Worm (Caenorhabditis elegans) whole organism, L2 larva: ENCODE results near the gene drd-10.
"Not testable (repeated sequence)": the region's sequence is repeated elsewhere in the genome, so short reads cannot be mapped to it uniquely, and the experiment has no call there.

Experiments
- C34F6.9 ChIP-seq: fragments of 150-350 bp; optimal IDR thresholded peaks from 2 replicates; lab custom pipeline; 2014; ENCODE audit warnings: missing biosample characterization, missing genetic modification characterization
- F13H6.1 ChIP-seq: sonication (generic microtip); optimal IDR thresholded peaks from 2 replicates; lab custom pipeline; 2016; ENCODE audit warnings: missing genetic modification characterization, missing compliant biosample characterization
- R02D3.7 ChIP-seq: fragments of 150-350 bp; optimal IDR thresholded peaks from 2 replicates; lab custom pipeline; 2014; ENCODE audit warnings: missing biosample characterization, missing genetic modification characterization
- Y55F3AM.14 ChIP-seq: fragments of 200-800 bp; sonication (Bioruptor generic); optimal IDR thresholded peaks from 2 replicates; lab custom pipeline; 2018; ENCODE audit warnings: mild to moderate bottlenecking, missing genetic modification characterization, missing compliant biosample characterization
- alr-1 ChIP-seq: fragments of 150-350 bp; optimal IDR thresholded peaks from 2 replicates; lab custom pipeline; 2014; ENCODE audit warnings: missing biosample characterization, missing genetic modification characterization
- aly-2 ChIP-seq: fragments of 150-350 bp; optimal IDR thresholded peaks from 2 replicates; lab custom pipeline; 2014; ENCODE audit warnings: missing biosample characterization, missing genetic modification characterization
- blmp-1 ChIP-seq: sonication (generic microtip); optimal IDR thresholded peaks from 2 replicates; lab custom pipeline; 2017; ENCODE audit warnings: missing genetic modification characterization, mild to moderate bottlenecking, missing compliant biosample characterization, antibody characterized with exemption, moderate library complexity; ENCODE audit not compliant: insufficient read depth
- crh-2 ChIP-seq: sonication (generic microtip); optimal IDR thresholded peaks from 2 replicates; lab custom pipeline; 2017; ENCODE audit warnings: missing biosample characterization, missing genetic modification characterization
- dmd-4 ChIP-seq: sonication (generic microtip); optimal IDR thresholded peaks from 2 replicates; lab custom pipeline; 2017; ENCODE audit warnings: missing biosample characterization, missing genetic modification characterization
- elt-1 ChIP-seq: fragments of 150-350 bp; optimal IDR thresholded peaks from 2 replicates; lab custom pipeline; 2014; ENCODE audit warnings: missing biosample characterization, missing genetic modification characterization
- gmeb-1 ChIP-seq: fragments of 150-350 bp; optimal IDR thresholded peaks from 2 replicates; lab custom pipeline; 2014; ENCODE audit warnings: missing biosample characterization, missing genetic modification characterization
- lin-13 ChIP-seq: fragments of 150-350 bp; optimal IDR thresholded peaks from 2 replicates; lab custom pipeline; 2014; ENCODE audit warnings: missing biosample characterization, missing genetic modification reagents, missing genetic modification characterization
- lin-39 ChIP-seq: fragments of 150-350 bp; optimal IDR thresholded peaks from 2 replicates; lab custom pipeline; 2014; ENCODE audit warnings: missing biosample characterization, missing genetic modification reagents, missing genetic modification characterization
- lsy-2 ChIP-seq, 2 experiments: fragments of 150-350 bp in 1 of 2; sonication (generic microtip) in 1 of 2; optimal IDR thresholded peaks; 2 replicates each; lab custom pipeline; 2014 to 2017; ENCODE audit warnings: missing biosample characterization in 2 of 2, missing genetic modification characterization in 2 of 2
- mab-5 ChIP-seq: fragments of 150-350 bp; optimal IDR thresholded peaks from 2 replicates; lab custom pipeline; 2014; ENCODE audit warnings: missing biosample characterization, missing genetic modification characterization
- mbf-1 ChIP-seq: sonication (generic microtip); optimal IDR thresholded peaks from 2 replicates; lab custom pipeline; 2017; ENCODE audit warnings: missing biosample characterization, missing genetic modification characterization
- mdl-1 ChIP-seq, 2 experiments: fragments of 150-350 bp in 1 of 2; sonication (generic microtip) in 1 of 2; optimal IDR thresholded peaks; 2 replicates each; lab custom pipeline; 2017; ENCODE audit warnings: missing biosample characterization in 2 of 2, missing genetic modification characterization in 2 of 2
- nhr-10 ChIP-seq: sonication (generic microtip); optimal IDR thresholded peaks from 2 replicates; lab custom pipeline; 2017; ENCODE audit warnings: missing biosample characterization, missing genetic modification characterization
- nhr-12 ChIP-seq: fragments of 150-350 bp; optimal IDR thresholded peaks from 2 replicates; lab custom pipeline; 2014; ENCODE audit warnings: missing biosample characterization, missing genetic modification characterization
- nhr-129 ChIP-seq: fragments of 150-350 bp; optimal IDR thresholded peaks from 2 replicates; lab custom pipeline; 2014; ENCODE audit warnings: missing biosample characterization, missing genetic modification characterization
- nhr-23 ChIP-seq: fragments of 150-350 bp; optimal IDR thresholded peaks from 2 replicates; lab custom pipeline; 2014; ENCODE audit warnings: missing biosample characterization, missing genetic modification reagents, missing genetic modification characterization
- nhr-25 ChIP-seq: fragments of 150-350 bp; sonication (generic microtip); optimal IDR thresholded peaks from 3 replicates; lab custom pipeline; 2014; ENCODE audit warnings: missing biosample characterization, missing genetic modification characterization
- nhr-77 ChIP-seq: fragments of 150-350 bp; optimal IDR thresholded peaks from 2 replicates; lab custom pipeline; 2014; ENCODE audit warnings: missing biosample characterization, missing genetic modification characterization
- skn-1 ChIP-seq: sonication (generic microtip); optimal IDR thresholded peaks from 2 replicates; lab custom pipeline; 2017; ENCODE audit warnings: missing biosample characterization, missing genetic modification characterization
- snpc-4 ChIP-seq: fragments of 150-350 bp; optimal IDR thresholded peaks from 2 replicates; lab custom pipeline; 2014; ENCODE audit warnings: missing biosample characterization, missing genetic modification characterization
- unc-39 ChIP-seq: fragments of 150-350 bp; optimal IDR thresholded peaks from 2 replicates; lab custom pipeline; 2014; ENCODE audit warnings: missing biosample characterization, missing genetic modification characterization
- zag-1 ChIP-seq: fragments of 150-350 bp; optimal IDR thresholded peaks from 2 replicates; lab custom pipeline; 2014; ENCODE audit warnings: missing biosample characterization, missing genetic modification characterization
- ztf-11 ChIP-seq: sonication (generic microtip); optimal IDR thresholded peaks from 2 replicates; lab custom pipeline; 2017; ENCODE audit warnings: missing biosample characterization, missing genetic modification characterization

Gene drd-10

DNA sequence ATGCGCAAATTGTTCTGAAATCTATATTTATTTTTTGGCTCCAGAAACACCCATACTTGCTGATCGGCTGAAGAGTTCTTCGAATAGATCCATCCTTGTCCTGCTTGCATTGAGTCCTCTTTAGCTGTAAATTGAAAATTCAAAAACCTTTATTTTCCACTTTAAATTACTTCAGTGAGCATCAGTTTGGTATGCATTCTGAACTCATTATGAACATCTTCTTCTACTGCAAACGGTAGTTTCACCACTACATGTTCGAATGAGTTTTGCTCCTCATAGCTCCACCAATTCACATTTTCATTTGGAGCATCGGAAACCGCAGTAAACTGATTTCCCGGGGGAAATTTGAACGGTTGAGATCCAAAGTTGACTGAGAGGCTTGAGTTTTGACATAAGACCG is 42.7 kb downstream of the drd-10 start:
- no peak for TF ChIP-seq unc-39 (tag; lab: Kevin White, UChicago)
- no peak for TF ChIP-seq skn-1 (tag; lab: Kevin White, UChicago)
- no peak for TF ChIP-seq lin-13
- no peak for TF ChIP-seq F13H6.1 (tag; lab: Kevin White, UChicago)
- TF ChIP-seq lin-39 (tag; lab: Kevin White, UChicago), result no peak
- TF ChIP-seq mab-5 (tag; lab: Kevin White, UChicago), result no peak
- no peak for TF ChIP-seq aly-2 (tag; lab: Kevin White, UChicago)
- no peak for TF ChIP-seq nhr-10
- TF ChIP-seq Y55F3AM.14 (GFP tag; lab: Kevin White, UChicago), result no peak
- no peak for TF ChIP-seq nhr-129 (tag; lab: Kevin White, UChicago)
- no peak for TF ChIP-seq zag-1
- no peak for TF ChIP-seq crh-2 (tag; lab: Kevin White, UChicago)
- no peak for TF ChIP-seq elt-1 (tag; lab: Kevin White, UChicago)

DNA sequence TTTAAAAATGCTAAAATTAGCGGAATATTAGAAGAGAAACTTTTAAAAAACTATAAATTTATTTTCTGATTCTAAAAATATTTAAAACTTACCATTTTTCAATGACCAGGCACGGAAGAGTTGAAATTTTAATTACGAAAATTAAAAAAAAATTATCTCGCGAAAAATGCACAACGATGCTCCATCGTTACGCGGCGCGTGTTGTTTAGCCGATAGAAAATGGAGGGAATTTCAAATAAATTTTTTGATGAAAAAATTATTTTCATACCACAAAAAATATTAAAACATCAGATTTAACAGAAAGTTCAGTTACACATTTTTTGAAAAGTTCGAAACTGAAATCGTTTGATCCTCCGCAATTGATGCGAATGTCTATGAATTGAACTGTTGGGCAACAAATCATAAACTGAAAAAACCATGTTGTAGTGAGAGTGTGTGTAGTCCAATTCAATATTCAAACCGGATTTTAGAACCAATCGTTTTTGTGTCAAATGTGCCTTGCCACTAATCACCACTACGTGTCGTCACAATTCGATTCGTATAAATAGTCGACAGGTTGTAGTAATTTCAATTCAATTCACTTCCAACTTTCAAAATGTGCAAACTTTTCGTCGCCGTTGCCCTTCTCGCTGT is 43.8 kb downstream of the drd-10 start, which contains the start of the genes tofu-2 and spig-1:
Gene tofu-2, minus strand, starts transcription at position 116 of the 633 bp plus-strand sequence.
Gene spig-1, plus strand, starts transcription at position 583 of the 633 bp plus-strand sequence.
- TF ChIP-seq zag-1 (no peak), nhr-12 (tag; lab: Kevin White, UChicago) (no peak), aly-2 (tag; lab: Kevin White, UChicago) (no peak), alr-1 (tag; lab: Kevin White, UChicago) (no peak), dmd-4 (tag; lab: Kevin White, UChicago) (no peak)

- TF ChIP-seq nhr-23 (tag; lab: Kevin White, UChicago) (no peak), mbf-1 (tag; lab: Kevin White, UChicago) (no peak), blmp-1 (no peak), snpc-4 (tag; lab: Kevin White, UChicago) (no peak)
These were observed 45.7 kb downstream of the drd-10 start, which contains the start of gene txt-17 for ce11 chrV:7053100-7053499. Gene txt-17, minus strand, starts transcription at chrV:7053200.

DNA sequence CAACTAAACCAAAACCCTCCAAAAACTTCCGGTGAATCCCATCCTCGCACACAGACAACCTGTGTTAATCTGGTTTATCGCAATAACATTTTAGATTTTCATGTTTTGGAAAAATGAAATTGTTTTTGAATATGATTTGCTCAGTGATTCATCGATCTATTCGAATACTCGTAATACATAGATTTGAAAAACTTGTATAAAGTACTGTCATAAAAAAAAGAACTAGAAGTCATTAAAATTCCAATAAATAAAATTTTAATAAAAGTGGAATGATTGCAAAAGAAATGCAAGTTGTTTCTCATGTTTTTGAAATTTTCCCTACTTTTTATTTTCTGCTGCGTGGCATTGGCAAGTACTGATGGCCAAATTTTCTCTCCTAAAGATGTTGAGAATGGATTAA is 47.2 kb downstream of the drd-10 start, which contains the start of gene spig-8:
Gene spig-8, plus strand, starts transcription at position 301 of the 400 bp plus-strand sequence.
- TF ChIP-seq R02D3.7 (no peak), snpc-4 (tag; lab: Kevin White, UChicago) (no peak), crh-2 (tag; lab: Kevin White, UChicago) (no peak), nhr-25 (tag; lab: Kevin White, UChicago) (no peak), gmeb-1 (tag; lab: Kevin White, UChicago) (no peak), nhr-23 (tag; lab: Kevin White, UChicago) (no peak), mab-5 (tag; lab: Kevin White, UChicago) (no peak), ztf-11 (tag; lab: Kevin White, UChicago) (no peak), nhr-77 (no peak), dmd-4 (tag; lab: Kevin White, UChicago) (no peak), lin-13 (no peak), blmp-1 (no peak), nhr-129 (tag; lab: Kevin White, UChicago) (no peak), nhr-12 (tag; lab: Kevin White, UChicago) (no peak), mdl-1 (tag; optimal IDR thresholded peaks at IDR 0.05; lab: Kevin White, UChicago) (no peak), C34F6.9 (no peak), mbf-1 (tag; lab: Kevin White, UChicago) (no peak), lsy-2 (tag; optimal IDR thresholded peaks at IDR 0.05; lab: Kevin White, UChicago) (no peak), zag-1 (no peak)

- TF ChIP-seq nhr-10; aly-2 (tag; lab: Kevin White, UChicago); R02D3.7: not testable (repeated sequence)
- TF ChIP-seq, all 48 proteins: peak for 0; not testable (repeated sequence) for 48
These were observed 50.4 kb downstream of the drd-10 start, which contains the start of gene Y57E12AL.2 for ce11 chrV:7057795-7058194. Gene Y57E12AL.2, plus strand, starts transcription at chrV:7058095.
